Fruit fly (Drosophila melanogaster) whole organism, embryonic: Measurements from ENCODE around the gene Pp2A-29B.

Experiments
- Abd-B ChIP-seq: fragments of 200-800 bp; sonication (Bioruptor generic); optimal IDR thresholded peaks from 2 replicates; lab custom pipeline; 2018; ENCODE audit warnings: missing biosample characterization, mild to moderate bottlenecking, missing genetic modification characterization, moderate library complexity
- Adf1 ChIP-seq: fragments of 200-800 bp; sonication (Bioruptor generic); IDR thresholded peaks from 2 replicates; pipeline ENCODE4 v1.3.6; 2022; ENCODE audit warnings: missing biosample characterization, missing genetic modification characterization
- B-H2 ChIP-seq: fragments of 200-800 bp; sonication (Bioruptor generic); optimal IDR thresholded peaks from 2 replicates; lab custom pipeline; 2018; ENCODE audit warnings: missing biosample characterization, mild to moderate bottlenecking, missing genetic modification characterization
- Blimp-1 ChIP-seq: fragments of 200-800 bp; sonication (Bioruptor generic); optimal IDR thresholded peaks from 3 replicates; lab custom pipeline; 2018; ENCODE audit warnings: missing biosample characterization, missing genetic modification characterization, mild to moderate bottlenecking, moderate library complexity, missing genetic modification reagents
- CG10959 ChIP-seq: fragments of 200-800 bp; sonication (Bioruptor generic); IDR thresholded peaks from 2 replicates; pipeline ENCODE4 v1.3.6; 2022; ENCODE audit warnings: missing biosample characterization, missing genetic modification characterization
- CG10979 ChIP-seq: fragments of 200-800 bp; sonication (Bioruptor generic); optimal IDR thresholded peaks from 2 replicates; lab custom pipeline; 2018; ENCODE audit warnings: missing biosample characterization, mild to moderate bottlenecking, missing genetic modification characterization, moderate library complexity
- CG12391 ChIP-seq: fragments of 200-800 bp; sonication (Bioruptor generic); optimal IDR thresholded peaks from 3 replicates; lab custom pipeline; 2018; ENCODE audit warnings: missing biosample characterization, mild to moderate bottlenecking, missing genetic modification characterization, moderate library complexity
- CG13424 ChIP-seq: fragments of 200-800 bp; sonication (Bioruptor generic); optimal IDR thresholded peaks from 2 replicates; lab custom pipeline; 2019; ENCODE audit warnings: missing biosample characterization, mild to moderate bottlenecking, missing genetic modification characterization, moderate library complexity
- CG14860 ChIP-seq: fragments of 200-800 bp; sonication (Bioruptor generic); IDR thresholded peaks from 3 replicates; pipeline ENCODE4 v1.3.6; 2022; ENCODE audit warnings: missing biosample characterization, missing genetic modification characterization; ENCODE audit not compliant: partially characterized antibody
- CG15011 ChIP-seq: fragments of 200-800 bp; sonication (Bioruptor generic); optimal IDR thresholded peaks from 3 replicates; lab custom pipeline; 2018; ENCODE audit warnings: missing biosample characterization, mild to moderate bottlenecking, missing genetic modification characterization
- CG1602 ChIP-seq: fragments of 200-800 bp; sonication (Bioruptor generic); optimal IDR thresholded peaks from 3 replicates; lab custom pipeline; 2016; ENCODE audit warnings: missing biosample characterization, missing genetic modification characterization
- CG17328 ChIP-seq: fragments of 200-800 bp; sonication (Bioruptor generic); IDR thresholded peaks from 2 replicates; pipeline ENCODE4 v1.3.6; 2022; ENCODE audit warnings: missing biosample characterization, missing genetic modification characterization
- CG17912 ChIP-seq: fragments of 200-800 bp; sonication (Bioruptor generic); optimal IDR thresholded peaks from 2 replicates; lab custom pipeline; 2018; ENCODE audit warnings: missing biosample characterization, mild to moderate bottlenecking, missing genetic modification characterization
- CG2116 ChIP-seq: fragments of 200-800 bp; sonication (Bioruptor generic); optimal IDR thresholded peaks from 3 replicates; lab custom pipeline; 2018; ENCODE audit warnings: missing biosample characterization, mild to moderate bottlenecking, missing genetic modification characterization
- CG32767 ChIP-seq: fragments of 200-800 bp; sonication (Bioruptor generic); IDR thresholded peaks from 2 replicates; pipeline ENCODE4 v1.3.6; 2022; ENCODE audit warnings: missing biosample characterization, missing genetic modification characterization
- CG3281 ChIP-seq: fragments of 200-800 bp; sonication (Bioruptor generic); optimal IDR thresholded peaks from 3 replicates; lab custom pipeline; 2017; ENCODE audit warnings: missing biosample characterization, mild to moderate bottlenecking, missing genetic modification characterization
- CG42726 ChIP-seq: fragments of 200-800 bp; sonication (Bioruptor generic); IDR thresholded peaks from 2 replicates; pipeline ENCODE4 v1.3.6; 2022; ENCODE audit warnings: missing biosample characterization, missing genetic modification characterization; ENCODE audit not compliant: partially characterized antibody
- CG4424 ChIP-seq: fragments of 200-800 bp; sonication (Bioruptor generic); optimal IDR thresholded peaks from 3 replicates; lab custom pipeline; 2016; ENCODE audit warnings: missing biosample characterization, missing genetic modification characterization
- CG7556 ChIP-seq: fragments of 200-800 bp; sonication (Bioruptor generic); optimal IDR thresholded peaks from 2 replicates; lab custom pipeline; 2017; ENCODE audit warnings: missing biosample characterization, mild to moderate bottlenecking, missing genetic modification characterization
- CG7928 ChIP-seq: fragments of 200-800 bp; sonication (Bioruptor generic); optimal IDR thresholded peaks from 2 replicates; lab custom pipeline; 2017; ENCODE audit warnings: missing biosample characterization, mild to moderate bottlenecking, missing genetic modification characterization
- Deaf1 ChIP-seq: fragments of 200-800 bp; optimal IDR thresholded peaks from 3 replicates; lab custom pipeline; 2019; ENCODE audit warnings: missing biosample characterization, mild to moderate bottlenecking, missing genetic modification characterization, moderate library complexity
- Drgx ChIP-seq: fragments of 200-800 bp; sonication (Bioruptor generic); IDR thresholded peaks from 2 replicates; pipeline ENCODE4 v1.3.6; 2022; ENCODE audit warnings: missing biosample characterization, missing genetic modification characterization
- ERR ChIP-seq: fragments of 200-800 bp; sonication (Bioruptor generic); optimal IDR thresholded peaks from 2 replicates; lab custom pipeline; 2016; ENCODE audit warnings: missing biosample characterization, missing genetic modification characterization
- Fer1 ChIP-seq: fragments of 200-800 bp; sonication (Bioruptor generic); optimal IDR thresholded peaks from 2 replicates; lab custom pipeline; 2017; ENCODE audit warnings: missing biosample characterization, mild to moderate bottlenecking, missing genetic modification characterization
- HLH4C ChIP-seq: fragments of 200-800 bp; sonication (Bioruptor generic); IDR thresholded peaks from 3 replicates; pipeline ENCODE4 v1.3.6; 2022; ENCODE audit warnings: missing biosample characterization, missing genetic modification characterization; ENCODE audit not compliant: partially characterized antibody
- Hand ChIP-seq: fragments of 200-800 bp; sonication (Bioruptor generic); optimal IDR thresholded peaks from 2 replicates; lab custom pipeline; 2017; ENCODE audit warnings: mild to moderate bottlenecking, missing biosample characterization, missing genetic modification reagents, missing genetic modification characterization
- MESR4 ChIP-seq: fragments of 200-800 bp; sonication (Bioruptor generic); optimal IDR thresholded peaks from 2 replicates; lab custom pipeline; 2018; ENCODE audit warnings: missing biosample characterization, mild to moderate bottlenecking, missing genetic modification characterization, moderate library complexity
- MTF-1 ChIP-seq: fragments of 200-800 bp; sonication (Bioruptor generic); optimal IDR thresholded peaks from 2 replicates; lab custom pipeline; 2018; ENCODE audit warnings: missing biosample characterization, mild to moderate bottlenecking, missing genetic modification characterization, borderline replicate concordance
- PHDP ChIP-seq: fragments of 200-800 bp; sonication (Bioruptor generic); optimal IDR thresholded peaks from 3 replicates; lab custom pipeline; 2018; ENCODE audit warnings: missing biosample characterization, mild to moderate bottlenecking, missing genetic modification characterization, moderate library complexity
- Pdp1 ChIP-seq, 2 experiments: fragments of 200-800 bp; sonication (Bioruptor generic); optimal IDR thresholded peaks; 3 replicates each; lab custom pipeline; 2016; ENCODE audit warnings: missing biosample characterization in 2 of 2, missing genetic modification characterization in 2 of 2, mild to moderate bottlenecking in 1 of 2, moderate library complexity in 1 of 2
- Rx ChIP-seq: fragments of 200-800 bp; sonication (Bioruptor generic); IDR thresholded peaks from 2 replicates; pipeline ENCODE4 v1.3.6; 2022; ENCODE audit warnings: missing biosample characterization, missing genetic modification characterization
- Vsx1 ChIP-seq: fragments of 200-800 bp; sonication (Bioruptor generic); optimal IDR thresholded peaks from 2 replicates; lab custom pipeline; 2017; ENCODE audit warnings: missing biosample characterization, mild to moderate bottlenecking, missing genetic modification characterization, missing genetic modification reagents
- ab ChIP-seq: fragments of 200-800 bp; sonication (Bioruptor generic); optimal IDR thresholded peaks from 2 replicates; lab custom pipeline; 2016; ENCODE audit warnings: missing biosample characterization, missing genetic modification characterization
- ara ChIP-seq: fragments of 200-800 bp; sonication (Bioruptor generic); IDR thresholded peaks from 2 replicates; pipeline ENCODE4 v1.3.6; 2022; ENCODE audit warnings: missing biosample characterization, missing genetic modification characterization
- btn ChIP-seq: fragments of 200-800 bp; sonication (Bioruptor generic); optimal IDR thresholded peaks from 2 replicates; lab custom pipeline; 2016; ENCODE audit warnings: missing biosample characterization, missing genetic modification characterization
- danr ChIP-seq: fragments of 200-800 bp; sonication (Bioruptor generic); IDR thresholded peaks from 2 replicates; pipeline ENCODE4 v1.3.6; 2022; ENCODE audit warnings: missing biosample characterization, missing genetic modification characterization
- gsb ChIP-seq: fragments of 200-800 bp; sonication (Bioruptor generic); IDR thresholded peaks from 2 replicates; pipeline ENCODE4 v1.3.6; 2022; ENCODE audit warnings: missing biosample characterization, missing genetic modification characterization
- her ChIP-seq: fragments of 200-800 bp; sonication (Bioruptor generic); optimal IDR thresholded peaks from 2 replicates; lab custom pipeline; 2016; ENCODE audit warnings: missing biosample characterization, missing genetic modification characterization
- knrl ChIP-seq: fragments of 200-800 bp; sonication (Bioruptor generic); IDR thresholded peaks from 3 replicates; pipeline ENCODE4 v1.3.6; 2022; ENCODE audit warnings: missing biosample characterization, missing genetic modification characterization; ENCODE audit not compliant: partially characterized antibody
- lola ChIP-seq, 3 experiments: fragments of >200 bp in 2 of 3; fragments of 200-800 bp in 1 of 3; sonication (Bioruptor generic) in 1 of 3; optimal IDR thresholded peaks; 2 replicates each; lab custom pipeline; 2017 to 2019; ENCODE audit warnings: missing biosample characterization in 3 of 3, missing genetic modification characterization in 3 of 3, mild to moderate bottlenecking in 1 of 3, moderate library complexity in 1 of 3
- mld ChIP-seq: fragments of 200-800 bp; sonication (Bioruptor generic); IDR thresholded peaks from 3 replicates; pipeline ENCODE4 v1.3.6; 2022; ENCODE audit warnings: missing biosample characterization, missing genetic modification characterization; ENCODE audit not compliant: partially characterized antibody
- nmo ChIP-seq: fragments of 200-800 bp; sonication (Bioruptor generic); optimal IDR thresholded peaks from 2 replicates; lab custom pipeline; 2018; ENCODE audit warnings: missing biosample characterization, mild to moderate bottlenecking, missing genetic modification characterization, moderate library complexity
- oc ChIP-seq: fragments of 200-800 bp; sonication (Bioruptor generic); optimal IDR thresholded peaks from 2 replicates; lab custom pipeline; 2018; ENCODE audit warnings: missing biosample characterization, mild to moderate bottlenecking, missing genetic modification characterization, moderate library complexity
- pfk ChIP-seq: fragments of 200-800 bp; sonication (Bioruptor generic); optimal IDR thresholded peaks from 2 replicates; lab custom pipeline; 2018; ENCODE audit warnings: missing biosample characterization, mild to moderate bottlenecking, missing genetic modification characterization, moderate library complexity
- pzg ChIP-seq: fragments of 200-800 bp; sonication (Bioruptor generic); optimal IDR thresholded peaks from 3 replicates; lab custom pipeline; 2018; ENCODE audit warnings: missing biosample characterization, mild to moderate bottlenecking, missing genetic modification characterization, moderate library complexity
- repo ChIP-seq: fragments of 200-800 bp; sonication (Bioruptor generic); optimal IDR thresholded peaks from 2 replicates; lab custom pipeline; 2016; ENCODE audit warnings: missing biosample characterization, missing genetic modification characterization
- vvl ChIP-seq: fragments of 200-800 bp; sonication (Bioruptor generic); IDR thresholded peaks from 2 replicates; pipeline ENCODE4 v1.3.6; 2022; ENCODE audit warnings: missing biosample characterization, missing genetic modification characterization

Gene Pp2A-29B

DNA sequence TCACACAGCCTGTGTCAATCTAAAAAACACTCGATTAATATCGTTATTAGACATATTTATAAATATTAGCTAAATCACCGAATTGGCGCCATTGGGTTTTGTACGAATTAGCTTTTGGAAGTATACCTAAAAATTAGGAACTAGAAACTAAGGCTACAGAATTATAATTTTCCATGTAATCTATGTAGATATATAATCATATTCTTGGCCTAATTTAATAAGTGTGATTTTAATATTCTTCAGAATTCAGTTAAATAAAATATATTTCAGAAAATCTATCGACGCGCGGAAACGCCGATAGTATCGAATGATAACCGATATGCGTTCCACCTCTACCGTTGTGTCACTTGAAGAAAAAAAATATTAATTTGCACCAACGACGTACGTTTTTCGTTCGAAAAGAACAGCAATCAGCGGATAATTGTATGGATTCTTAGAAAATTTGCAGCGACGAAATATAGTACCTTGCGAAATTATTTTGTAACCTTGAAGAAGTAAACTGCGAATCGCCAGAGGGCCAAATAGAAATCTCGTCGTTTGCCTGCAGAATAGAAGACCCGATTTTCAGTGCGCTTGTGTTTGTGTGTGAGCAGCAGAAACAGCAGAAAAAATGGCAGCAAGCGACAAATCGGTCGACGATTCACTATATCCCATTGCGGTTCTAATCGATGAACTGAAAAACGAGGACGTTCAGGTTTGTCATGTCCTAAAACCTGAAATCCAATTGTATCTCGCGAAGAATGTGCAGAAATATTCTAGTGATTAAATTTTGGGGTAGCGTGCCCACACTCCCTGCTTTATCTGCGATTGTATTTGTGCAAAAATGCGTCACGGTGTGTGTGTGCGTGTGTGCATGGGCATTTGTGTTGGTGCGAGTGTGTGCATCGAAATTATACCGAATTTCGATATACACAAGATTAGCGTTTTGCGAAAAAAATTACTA, at the start of gene Pp2A-29B (continued):
- TF ChIP-seq CG12391 (tag; lab: Kevin White, UChicago) = peak; percentile 54
- no peak for TF ChIP-seq Blimp-1 (GFP tag; lab: Kevin White, UChicago)
- peak; percentile 64 for TF ChIP-seq Vsx1 (GFP tag; lab: Kevin White, UChicago)
- no peak for TF ChIP-seq CG3281 (GFP tag; lab: Kevin White, UChicago)
- TF ChIP-seq Deaf1 = peak; percentile 7
- no peak for TF ChIP-seq CG15011 (GFP tag; lab: Kevin White, UChicago)
- no peak for TF ChIP-seq CG13424 (tag; lab: Kevin White, UChicago)
- TF ChIP-seq Hand (GFP tag; lab: Kevin White, UChicago) = peak; percentile 34
- TF ChIP-seq CG4424 (GFP tag; lab: Kevin White, UChicago) = peak; percentile 38
- TF ChIP-seq CG7928 (GFP tag; lab: Kevin White, UChicago) = no peak
- TF ChIP-seq CG32767 (GFP tag; lab: Robert Waterston, UW) = peak; percentile 33; the same call in 1 of the 2 replicates
- no peak for TF ChIP-seq CG1602 (GFP tag; lab: Kevin White, UChicago)
- TF ChIP-seq Fer1 (GFP tag; lab: Kevin White, UChicago) = no peak
- TF ChIP-seq pzg (GFP tag; lab: Kevin White, UChicago) = peak; percentile 64
- TF ChIP-seq CG17328 = no peak
- no peak for TF ChIP-seq Rx
- no peak for TF ChIP-seq ERR (GFP tag; lab: Kevin White, UChicago)
- no peak for TF ChIP-seq PHDP (tag; lab: Kevin White, UChicago)
- TF ChIP-seq Abd-B (GFP tag; lab: Kevin White, UChicago) = peak; percentile 46
- no peak for TF ChIP-seq CG7556 (GFP tag; lab: Kevin White, UChicago)
- TF ChIP-seq HLH4C (GFP tag; lab: Robert Waterston, UW) = peak; percentile 99
- no peak for TF ChIP-seq Adf1 (GFP tag; lab: Robert Waterston, UW)
- peak; percentile 91 for TF ChIP-seq CG2116 (GFP tag; lab: Kevin White, UChicago)
- no peak for TF ChIP-seq repo
- TF ChIP-seq MESR4 (GFP tag; lab: Kevin White, UChicago) = peak; percentile 87
- TF ChIP-seq lola (GFP tag; optimal IDR thresholded peaks at IDR 0.05; lab: Kevin White, UChicago) = peak in 1 of 3 experiments; percentile 32
- peak; percentile 100 for TF ChIP-seq knrl
- no peak for TF ChIP-seq gsb (GFP tag; lab: Robert Waterston, UW)
- no peak for TF ChIP-seq danr (GFP tag; lab: Robert Waterston, UW)
- TF ChIP-seq vvl = 0 out of 2 replicates have a peak, but pooled peaks have one; percentile 11
- TF ChIP-seq nmo = peak; percentile 78
- TF ChIP-seq mld = peak; percentile 94
- TF ChIP-seq her (GFP tag; lab: Kevin White, UChicago) = no peak
- no peak for TF ChIP-seq pfk (GFP tag; lab: Kevin White, UChicago)
- TF ChIP-seq Drgx (GFP tag; lab: Robert Waterston, UW) = no peak
- no peak for TF ChIP-seq btn (GFP tag; lab: Kevin White, UChicago)
- TF ChIP-seq CG42726 (GFP tag; lab: Robert Waterston, UW) = peak; percentile 96
- no peak for TF ChIP-seq oc
- peak in 1 of 2 experiments; percentile 74 for TF ChIP-seq Pdp1 (GFP tag; optimal IDR thresholded peaks at IDR 0.05; lab: Kevin White, UChicago)
- TF ChIP-seq ara (GFP tag; lab: Robert Waterston, UW) = no peak
- peak; percentile 57 for TF ChIP-seq B-H2 (GFP tag; lab: Kevin White, UChicago)
- TF ChIP-seq CG14860 (GFP tag; lab: Robert Waterston, UW) = peak; percentile 100
- TF ChIP-seq ab (GFP tag; lab: Kevin White, UChicago) = no peak
- peak; percentile 7 for TF ChIP-seq CG17912 (GFP tag; lab: Kevin White, UChicago)
- no peak for TF ChIP-seq CG10979
- no peak for TF ChIP-seq CG10959 (GFP tag; lab: Robert Waterston, UW)
- no peak for TF ChIP-seq MTF-1 (GFP tag; lab: Kevin White, UChicago)
